Worm (Caenorhabditis elegans): Measurements from ENCODE around the gene ttr-20.
A peak's percentile ranks its signal among the peaks of the same experiment; 100 is the strongest.

The ttr-20 gene

DNA sequence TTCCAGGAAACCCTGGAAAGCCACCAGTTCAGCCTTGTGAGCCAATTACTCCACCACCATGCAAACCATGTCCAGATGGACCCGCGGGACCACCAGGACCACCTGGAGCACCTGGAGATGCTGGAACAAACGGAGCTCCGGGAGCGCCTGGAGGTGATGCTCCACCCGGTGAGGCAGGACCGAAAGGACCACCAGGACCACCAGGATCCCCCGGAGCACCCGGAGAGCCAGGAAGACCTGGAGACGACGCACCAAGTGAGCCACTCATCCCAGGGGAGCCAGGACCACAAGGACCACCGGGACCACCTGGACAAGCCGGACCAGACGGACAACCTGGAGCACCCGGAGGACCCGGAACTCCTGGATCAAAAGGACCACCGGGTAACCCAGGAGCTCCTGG, 18.1 kb downstream of the ttr-20 start:
- peak; percentile 97 for TF ChIP-seq egrh-3 (GFP tag; IDR thresholded peaks at IDR 0.05)
- TF ChIP-seq zfh-2 (GFP tag; conservative IDR thresholded peaks at IDR 0.05) = peak; percentile 96
- no peak for TF ChIP-seq him-1 (tag; optimal IDR thresholded peaks at IDR 0.05)
- TF ChIP-seq attf-3 (GFP tag; conservative IDR thresholded peaks at IDR 0.05) = 0 out of 2 replicates have a peak, but pooled peaks have one; percentile 1

DNA sequence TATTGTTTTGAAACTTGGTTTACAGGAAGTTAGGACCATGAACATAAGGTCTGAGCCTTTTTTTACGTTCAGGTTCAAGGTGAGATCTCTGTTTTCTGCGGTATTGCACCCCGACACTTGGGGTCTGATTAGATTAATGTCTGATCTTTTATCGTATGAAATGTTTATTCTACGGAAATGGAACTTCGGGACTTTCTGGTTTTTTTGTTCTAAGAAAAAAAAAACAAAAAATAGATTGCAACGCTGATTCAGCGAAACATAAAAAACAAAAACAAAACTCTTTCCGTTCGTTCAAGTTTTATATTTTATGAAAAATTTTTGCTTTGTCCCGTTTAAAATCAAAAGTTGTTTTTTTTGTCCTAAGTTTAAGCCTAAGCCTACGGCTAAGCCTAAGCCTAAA, 18.6 kb downstream of the ttr-20 start, which contains the start of gene F36A4.5:
Gene F36A4.5, plus strand, starts transcription at position 301 of the 400 bp plus-strand sequence.
- TF ChIP-seq B0336.3 (GFP tag; IDR thresholded peaks at IDR 0.05) = no peak
- no peak for TF ChIP-seq Y79H2A.3 (GFP tag; conservative IDR thresholded peaks at IDR 0.05)
- no peak for TF ChIP-seq him-1 (tag; optimal IDR thresholded peaks at IDR 0.05)
- no peak for TF ChIP-seq tbp1 (GFP tag; optimal IDR thresholded peaks at IDR 0.05)
- TF ChIP-seq unc-130 (GFP tag; optimal IDR thresholded peaks at IDR 0.05) = no peak
- TF ChIP-seq nfya-2 (GFP tag; IDR thresholded peaks at IDR 0.05) = no peak
- TF ChIP-seq pha-4 (tag; optimal IDR thresholded peaks at IDR 0.05) = no peak

DNA sequence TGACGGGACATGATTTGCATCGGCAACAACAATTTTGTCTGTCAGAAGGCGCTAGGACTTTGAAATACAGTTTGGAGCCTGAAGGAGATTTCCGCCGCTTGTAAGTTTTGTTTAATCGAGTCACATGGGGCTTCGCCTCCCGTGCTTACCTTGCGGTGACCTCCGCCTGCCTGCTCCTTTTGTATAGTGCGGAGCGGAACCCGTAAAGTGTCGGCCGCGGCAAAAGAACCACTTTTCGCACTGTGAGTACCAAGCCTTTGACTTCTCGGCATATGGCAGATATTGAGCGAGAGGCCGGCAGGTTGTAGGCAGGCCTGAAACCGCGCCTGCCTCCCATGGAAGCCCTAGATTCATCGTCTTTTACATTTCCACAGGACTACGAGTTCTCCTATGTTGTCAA, 19.4 kb downstream of the ttr-20 start:
- peak; percentile 64 for TF ChIP-seq zfh-2 (GFP tag; conservative IDR thresholded peaks at IDR 0.05)
- peak; percentile 43; the same call in 1 of the 2 replicates for TF ChIP-seq hmg-1.2 (GFP tag; IDR thresholded peaks at IDR 0.05)
- no peak for TF ChIP-seq zim-3 (tag; optimal IDR thresholded peaks at IDR 0.05)
- TF ChIP-seq snpc-1.1 (tag; optimal IDR thresholded peaks at IDR 0.05; ENCODE audit: insufficient read depth) = peak; percentile 41
- no peak for TF ChIP-seq F55B11.4 (tag; optimal IDR thresholded peaks at IDR 0.05; ENCODE audit: borderline replicate concordance, insufficient read depth)
- peak; percentile 33 for TF ChIP-seq snpc-4 (GFP tag; optimal IDR thresholded peaks at IDR 0.05)
- peak in 2 of 4 experiments; percentile 8 to 83 for TF ChIP-seq snpc-4 (tag; optimal IDR thresholded peaks at IDR 0.05)
- no peak for TF ChIP-seq xnd-1 (tag; optimal IDR thresholded peaks at IDR 0.05)
- no peak for TF ChIP-seq C17E4.6 (GFP tag; IDR thresholded peaks at IDR 0.05)
- TF ChIP-seq unc-130 (GFP tag; optimal IDR thresholded peaks at IDR 0.05) = no peak
- TF ChIP-seq chd-7 (tag; optimal IDR thresholded peaks at IDR 0.05) = no peak

DNA sequence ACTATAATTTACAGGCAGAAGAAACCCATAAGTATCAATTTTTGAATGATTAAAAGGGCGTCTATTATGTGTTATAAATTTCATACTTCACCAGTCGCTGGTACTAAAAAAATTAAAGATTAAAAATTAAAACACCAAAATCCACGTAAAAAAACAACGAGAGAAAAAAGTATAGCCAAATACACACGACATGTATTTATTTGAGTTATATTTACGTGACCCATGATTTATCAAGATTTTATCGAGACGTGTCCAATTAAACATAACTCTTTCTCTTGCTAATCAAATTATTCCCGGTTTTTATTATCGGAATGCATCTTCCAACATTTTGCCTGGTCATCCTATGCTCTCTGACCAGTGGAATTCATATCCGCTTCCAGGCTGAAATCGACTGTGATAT, 20.7 kb downstream of the ttr-20 start, which contains the start of gene F36A4.4:
Gene F36A4.4, plus strand, starts transcription at position 301 of the 400 bp plus-strand sequence.
- TF ChIP-seq zim-3 (tag; optimal IDR thresholded peaks at IDR 0.05) = no peak
- TF ChIP-seq B0261.1 (tag; optimal IDR thresholded peaks at IDR 0.05) = no peak
- TF ChIP-seq Y56A3A.18 (GFP tag; IDR thresholded peaks at IDR 0.05) = no peak
- TF ChIP-seq F52B5.7 (tag; optimal IDR thresholded peaks at IDR 0.05) = no peak
- no peak for TF ChIP-seq lsy-27 (tag; optimal IDR thresholded peaks at IDR 0.05; ENCODE audit: borderline replicate concordance, insufficient read depth)
- no peak for TF ChIP-seq chd-7 (tag; optimal IDR thresholded peaks at IDR 0.05)

DNA sequence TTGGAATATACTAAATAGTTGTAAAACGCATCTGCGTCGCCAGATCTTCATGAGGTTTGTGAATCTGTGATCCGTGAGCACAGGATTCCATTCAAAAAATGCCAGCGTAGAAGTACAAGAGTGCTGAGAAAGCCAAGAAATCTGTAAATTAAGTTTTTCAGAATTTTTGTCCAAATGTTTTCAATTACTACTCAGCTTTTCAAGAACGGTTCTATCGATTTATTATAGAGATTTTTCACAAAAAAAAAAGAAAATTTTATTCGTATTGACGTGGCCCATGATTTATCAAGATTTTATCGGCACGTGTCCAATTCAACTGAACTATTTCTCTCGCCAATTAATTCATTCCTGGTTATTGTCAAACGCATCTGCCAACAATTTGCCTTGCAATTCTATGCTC, 22.7 kb downstream of the ttr-20 start, which contains the start of gene F36A4.3:
Gene F36A4.3, plus strand, starts transcription at position 301 of the 400 bp plus-strand sequence.
- TF ChIP-seq lin-26 (GFP tag; IDR thresholded peaks at IDR 0.05) (no peak), F39B2.1 (GFP tag; IDR thresholded peaks at IDR 0.05) (no peak), somi-1 (GFP tag; optimal IDR thresholded peaks at IDR 0.05) (no peak), aptf-2 (GFP tag; conservative IDR thresholded peaks at IDR 0.05) (no peak), egl-18 (GFP tag; IDR thresholded peaks at IDR 0.05) (no peak), B0336.3 (GFP tag; IDR thresholded peaks at IDR 0.05) (no peak), ekl-4 (GFP tag; IDR thresholded peaks at IDR 0.05) (no peak), rpc-1 (optimal IDR thresholded peaks at IDR 0.05) (no peak), rpc-1 (tag; optimal IDR thresholded peaks at IDR 0.05) (no peak), Y53F4B.3 (GFP tag; IDR thresholded peaks at IDR 0.05) (no peak)
